Worm (Caenorhabditis elegans) whole organism, L4 larva: Measurements from ENCODE around the gene prp-6.

ENCODE experiments used
- ama-1 ChIP-seq: fragments of 150-350 bp; optimal IDR thresholded peaks from 2 replicates; lab custom pipeline; 2014; ENCODE audit warnings: inconsistent platforms, mixed read lengths
- zfp-3 ChIP-seq: fragments of 200-800 bp; sonication (Bioruptor generic); conservative IDR thresholded peaks from 2 replicates; pipeline ENCODE4 v1.3.6; 2022; ENCODE audit warnings: missing genetic modification reagents, missing genetic modification characterization, missing compliant biosample characterization

DNA sequence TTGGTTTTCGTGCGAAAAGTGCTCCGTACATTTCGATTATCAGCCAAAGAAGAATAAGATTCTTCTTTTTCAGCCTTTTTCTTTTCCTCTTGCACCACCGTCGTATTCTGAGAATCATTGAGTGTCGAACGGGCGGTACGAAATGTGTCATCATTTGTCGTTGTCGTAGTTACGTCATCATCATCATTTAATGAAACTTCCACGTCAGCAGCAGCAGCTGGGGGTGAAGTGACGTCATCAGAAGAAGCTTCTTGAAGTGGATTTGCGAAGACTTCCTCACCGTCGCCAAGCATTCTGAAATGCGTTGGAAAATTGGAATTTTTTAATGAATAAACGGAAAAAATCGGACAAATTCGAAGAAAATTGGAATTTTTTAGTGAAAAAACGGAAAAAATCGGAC is 42.5 kb upstream of the prp-6 start, which contains the start of gene snx-6:
- TF ChIP-seq ama-1 (lab: Kevin White, UChicago) (no peak), zfp-3 (GFP tag; lab: Robert Waterston, UW) (no peak)
